Worm (Caenorhabditis elegans) whole organism, late embryonic: ENCODE measurements around the gene T04A6.1.
"Not testable (repeated sequence)": the region's sequence is repeated elsewhere in the genome, so short reads cannot be mapped to it uniquely, and the experiment has no call there.

Experiments used
- F13H6.1 ChIP-seq: sonication (generic microtip); optimal IDR thresholded peaks from 2 replicates; lab custom pipeline; 2016; ENCODE audit warnings: missing genetic modification characterization, missing compliant biosample characterization
- K09A11.1 ChIP-seq: sonication (generic microtip); optimal IDR thresholded peaks from 2 replicates; lab custom pipeline; 2017; ENCODE audit warnings: antibody characterized with exemption, mild to moderate bottlenecking, missing genetic modification characterization, missing compliant biosample characterization; ENCODE audit not compliant: insufficient read depth
- ahr-1 ChIP-seq: sonication (generic microtip); optimal IDR thresholded peaks from 2 replicates; lab custom pipeline; 2016; ENCODE audit warnings: missing genetic modification characterization, missing compliant biosample characterization
- ceh-18 ChIP-seq: sonication (generic microtip); optimal IDR thresholded peaks from 2 replicates; lab custom pipeline; 2016; ENCODE audit warnings: missing genetic modification characterization, missing compliant biosample characterization
- ceh-19 ChIP-seq: fragments of 200-800 bp; sonication (Bioruptor generic); optimal IDR thresholded peaks from 2 replicates; lab custom pipeline; 2018; ENCODE audit warnings: mild to moderate bottlenecking, missing genetic modification characterization, missing compliant biosample characterization
- ceh-2 ChIP-seq: sonication (generic microtip); optimal IDR thresholded peaks from 2 replicates; lab custom pipeline; 2016; ENCODE audit warnings: missing genotype, missing genetic modification characterization, missing compliant biosample characterization
- ceh-22 ChIP-seq: sonication (generic microtip); optimal IDR thresholded peaks from 2 replicates; lab custom pipeline; 2017; ENCODE audit warnings: missing biosample characterization, missing genetic modification characterization
- ceh-24 ChIP-seq: sonication (generic microtip); optimal IDR thresholded peaks from 2 replicates; lab custom pipeline; 2016; ENCODE audit warnings: mild to moderate bottlenecking, missing genetic modification characterization, missing compliant biosample characterization
- ceh-30 ChIP-seq: fragments of 150-350 bp; optimal IDR thresholded peaks from 2 replicates; lab custom pipeline; 2014; ENCODE audit warnings: missing biosample characterization, missing genetic modification characterization
- ceh-31 ChIP-seq: sonication (generic microtip); optimal IDR thresholded peaks from 2 replicates; lab custom pipeline; 2016; ENCODE audit warnings: missing genetic modification characterization, missing compliant biosample characterization
- che-1 ChIP-seq: sonication (generic microtip); optimal IDR thresholded peaks from 2 replicates; lab custom pipeline; 2016; ENCODE audit warnings: mild to moderate bottlenecking, missing genetic modification characterization, missing compliant biosample characterization
- dmd-4 ChIP-seq: sonication (generic microtip); optimal IDR thresholded peaks from 2 replicates; lab custom pipeline; 2016; ENCODE audit warnings: borderline replicate concordance, missing genetic modification characterization, missing compliant biosample characterization
- dve-1 ChIP-seq: sonication (generic microtip); optimal IDR thresholded peaks from 2 replicates; lab custom pipeline; 2017; ENCODE audit warnings: antibody characterized with exemption, mild to moderate bottlenecking, missing genetic modification characterization, missing compliant biosample characterization
- elt-2 ChIP-seq: sonication (generic microtip); optimal IDR thresholded peaks from 2 replicates; lab custom pipeline; 2016; ENCODE audit warnings: missing genetic modification reagents, missing genetic modification characterization, missing compliant biosample characterization
- fax-1 ChIP-seq: sonication (generic microtip); optimal IDR thresholded peaks from 2 replicates; lab custom pipeline; 2016; ENCODE audit warnings: missing genotype, missing genetic modification characterization, missing compliant biosample characterization
- hlh-13 ChIP-seq: fragments of 200-800 bp; sonication (Bioruptor generic); optimal IDR thresholded peaks from 2 replicates; lab custom pipeline; 2018; ENCODE audit warnings: mild to moderate bottlenecking, missing genetic modification characterization, missing compliant biosample characterization
- hlh-30 ChIP-seq: sonication (generic microtip); optimal IDR thresholded peaks from 2 replicates; lab custom pipeline; 2017; ENCODE audit warnings: antibody characterized with exemption, missing genetic modification characterization, missing compliant biosample characterization; ENCODE audit not compliant: insufficient read depth
- hlh-6 ChIP-seq: sonication (generic microtip); optimal IDR thresholded peaks from 2 replicates; lab custom pipeline; 2016; ENCODE audit warnings: missing genotype, missing genetic modification characterization, missing compliant biosample characterization
- hlh-8 ChIP-seq: sonication (generic microtip); optimal IDR thresholded peaks from 2 replicates; lab custom pipeline; 2016; ENCODE audit warnings: missing genotype, missing genetic modification characterization, missing compliant biosample characterization
- lim-6 ChIP-seq: sonication (generic microtip); optimal IDR thresholded peaks from 2 replicates; lab custom pipeline; 2016; ENCODE audit warnings: missing genetic modification characterization, missing compliant biosample characterization
- nhr-11 ChIP-seq: fragments of 150-350 bp; optimal IDR thresholded peaks from 2 replicates; lab custom pipeline; 2014; ENCODE audit warnings: missing biosample characterization, missing genetic modification characterization
- nhr-232 ChIP-seq: sonication (generic microtip); optimal IDR thresholded peaks from 2 replicates; lab custom pipeline; 2016; ENCODE audit warnings: missing genetic modification characterization, missing compliant biosample characterization
- npax-4 ChIP-seq: sonication (generic microtip); optimal IDR thresholded peaks from 2 replicates; lab custom pipeline; 2016; ENCODE audit warnings: missing genetic modification characterization, missing compliant biosample characterization
- pag-3 ChIP-seq: sonication (generic microtip); optimal IDR thresholded peaks from 2 replicates; lab custom pipeline; 2016; ENCODE audit warnings: missing compliant biosample characterization, missing genetic modification characterization, borderline replicate concordance
- pqm-1 ChIP-seq: sonication (generic microtip); optimal IDR thresholded peaks from 2 replicates; lab custom pipeline; 2016; ENCODE audit warnings: missing genetic modification characterization, missing compliant biosample characterization
- pros-1 ChIP-seq: fragments of 150-350 bp; optimal IDR thresholded peaks from 2 replicates; lab custom pipeline; 2014; ENCODE audit warnings: missing biosample characterization, missing genetic modification reagents, missing genetic modification characterization
- ref-2 ChIP-seq: sonication (generic microtip); optimal IDR thresholded peaks from 2 replicates; lab custom pipeline; 2016; ENCODE audit warnings: missing genetic modification characterization, missing compliant biosample characterization
- sdc-2 ChIP-seq: sonication (generic microtip); optimal IDR thresholded peaks from 2 replicates; lab custom pipeline; 2016; ENCODE audit warnings: missing genotype, missing genetic modification characterization, missing compliant biosample characterization
- sox-2 ChIP-seq: fragments of 200-800 bp; sonication (Bioruptor generic); IDR thresholded peaks from 2 replicates; pipeline ENCODE4 v1.3.6; 2022; ENCODE audit warnings: missing genetic modification reagents, missing genetic modification characterization, missing compliant biosample characterization
- unc-42 ChIP-seq: sonication (generic microtip); optimal IDR thresholded peaks from 2 replicates; lab custom pipeline; 2016; ENCODE audit warnings: missing genotype, missing genetic modification characterization, missing compliant biosample characterization
- unc-86 ChIP-seq: sonication (generic microtip); optimal IDR thresholded peaks from 2 replicates; lab custom pipeline; 2016; ENCODE audit warnings: missing genetic modification characterization, missing compliant biosample characterization
- zip-5 ChIP-seq: sonication (generic microtip); optimal IDR thresholded peaks from 2 replicates; lab custom pipeline; 2016; ENCODE audit warnings: missing genetic modification characterization, missing compliant biosample characterization
- ztf-16 ChIP-seq: sonication (generic microtip); optimal IDR thresholded peaks from 2 replicates; lab custom pipeline; 2017; ENCODE audit warnings: missing genetic modification characterization, missing compliant biosample characterization

Gene T04A6.1

ce11 chrIII:7584131-7584646 is 32.1 kb upstream of the T04A6.1 start, which contains the start of gene cup-5:
Gene cup-5 (plus strand): TSS chrIII:7584181.
- TF ChIP-seq ceh-2 (no peak), ceh-30 (no peak), F13H6.1 (tag; lab: Kevin White, UChicago) (no peak), nhr-232 (no peak), K09A11.1 (tag; lab: Kevin White, UChicago) (no peak), hlh-30 (no peak), dmd-4 (tag; lab: Kevin White, UChicago) (no peak), ceh-22 (tag; lab: Kevin White, UChicago) (no peak), npax-4 (tag; lab: Kevin White, UChicago) (no peak), ceh-18 (no peak), pag-3 (tag; lab: Kevin White, UChicago) (no peak), hlh-8 (tag; lab: Kevin White, UChicago) (no peak)

ce11 chrIII:7588214-7588613 is 28.1 kb upstream of the T04A6.1 start, which contains the start of gene R13A5.15:
Gene R13A5.15 (minus strand): TSS chrIII:7588314.
- TF ChIP-seq dmd-4 (tag; lab: Kevin White, UChicago) (no peak), pqm-1 (tag; lab: Kevin White, UChicago) (no peak), sdc-2 (tag; lab: Kevin White, UChicago) (no peak), ceh-24 (tag; lab: Kevin White, UChicago) (no peak), che-1 (tag; lab: Kevin White, UChicago) (no peak), sox-2 (GFP tag; lab: Robert Waterston, UW) (no peak), lim-6 (tag; lab: Kevin White, UChicago) (no peak), nhr-11 (no peak)

- TF ChIP-seq lim-6 (tag; lab: Kevin White, UChicago) (no peak), dve-1 (tag; lab: Kevin White, UChicago) (peak; percentile 99), unc-42 (tag; lab: Kevin White, UChicago) (peak; percentile 19)
Observed at ce11 chrIII:7593285-7593928, 22.9 kb upstream of the T04A6.1 start, which contains the start of gene R13A5.11. Gene R13A5.11 (minus strand): TSS chrIII:7593335.

- not testable (repeated sequence) for TF ChIP-seq ref-2 (tag; lab: Kevin White, UChicago); ceh-19 (GFP tag; lab: Kevin White, UChicago); ahr-1
Observed at ce11 chrIII:7594482-7594881, 21.8 kb upstream of the T04A6.1 start, which contains the start of gene Y80D4G.2. Gene Y80D4G.2 (minus strand): TSS chrIII:7594582.

ce11 chrIII:7608223-7608622 is 8.1 kb upstream of the T04A6.1 start, which contains the start of gene T04A6.3:
Gene T04A6.3 (minus strand): TSS chrIII:7608323.
- TF ChIP-seq ceh-22 (tag; lab: Kevin White, UChicago) (no peak), hlh-6 (no peak), unc-86 (tag; lab: Kevin White, UChicago) (no peak), ztf-16 (no peak), pros-1 (tag; lab: Kevin White, UChicago) (no peak), hlh-13 (GFP tag; lab: Kevin White, UChicago) (no peak), fax-1 (tag; lab: Kevin White, UChicago) (no peak), elt-2 (tag; lab: Kevin White, UChicago) (no peak), zip-5 (tag; lab: Kevin White, UChicago) (no peak), ceh-31 (tag; lab: Kevin White, UChicago) (no peak), nhr-232 (no peak)
